Worm (Caenorhabditis elegans) whole organism, young adult: Measurements from ENCODE around the gene F31E3.12.

Source experiments
- ceh-58 ChIP-seq: fragments of 200-800 bp; sonication (Bioruptor generic); IDR thresholded peaks from 2 replicates; pipeline ENCODE4 v1.3.6; 2022; ENCODE audit warnings: missing genetic modification characterization, missing compliant biosample characterization
- egl-44 ChIP-seq: fragments of 200-800 bp; sonication (Bioruptor generic); IDR thresholded peaks from 2 replicates; pipeline ENCODE4 v1.3.6; 2022; ENCODE audit warnings: missing genetic modification reagents, missing genetic modification characterization, missing compliant biosample characterization

DNA sequence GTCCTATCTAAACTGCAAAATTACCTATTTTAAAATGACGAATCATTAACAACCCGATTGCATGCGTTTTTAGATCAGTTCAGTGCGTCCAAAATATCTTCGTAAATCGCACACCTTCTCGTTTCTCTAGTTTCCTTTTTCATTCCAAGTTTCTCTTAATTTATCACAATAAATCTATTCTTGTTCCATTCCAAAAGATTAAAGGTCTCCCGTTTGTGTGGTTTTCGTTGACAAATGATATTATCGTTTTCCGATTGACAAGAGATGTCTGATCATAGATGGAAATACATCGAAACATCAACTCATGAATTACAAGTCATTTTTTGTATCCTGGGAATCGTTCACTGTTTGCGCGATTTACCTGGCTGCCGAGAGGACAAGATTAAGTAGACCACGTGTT is 24.0 kb downstream of the F31E3.12 start:
- no peak for TF ChIP-seq ceh-58 (GFP tag; lab: Robert Waterston, UW)
- no peak for TF ChIP-seq egl-44 (GFP tag; lab: Robert Waterston, UW)
